Fruit fly (Drosophila melanogaster) Kc167 (cell line): ENCODE results near the gene CG46513.
"Not testable (repeated sequence)": the region's sequence is repeated elsewhere in the genome, so short reads cannot be mapped to it uniquely, and the experiment has no call there.

ENCODE experiments used
- Myc ChIP-seq: fragments of >200 bp; optimal IDR thresholded peaks from 2 replicates; lab custom pipeline; 2017; ENCODE audit warnings: missing external identifiers
- insv ChIP-seq: fragments of >200 bp; optimal IDR thresholded peaks from 3 replicates; lab custom pipeline; 2018; ENCODE audit warnings: missing external identifiers

DNA sequence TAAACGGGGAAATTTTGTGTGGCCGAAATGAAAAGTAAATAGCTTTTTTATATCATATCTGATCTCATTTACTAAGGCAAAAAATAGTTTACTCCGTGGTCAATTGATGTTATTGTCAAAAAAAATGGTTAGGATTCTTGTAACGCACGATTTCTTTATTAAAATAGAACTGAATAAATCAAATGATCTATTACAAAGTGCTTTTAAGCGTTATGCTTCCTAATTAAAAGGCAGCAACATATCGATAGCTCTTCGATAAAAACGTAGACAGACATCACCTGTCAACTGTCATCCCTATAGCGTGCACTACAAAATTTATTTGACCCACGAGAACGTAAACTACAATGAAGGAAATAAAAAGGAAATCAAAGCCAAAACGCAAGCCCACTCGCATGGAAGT, 34.2 kb downstream of the CG46513 start, which contains the start of gene CG46518:
- not testable (repeated sequence) for TF ChIP-seq Myc, insv (lab: Kevin White, UChicago)
